Worm (Caenorhabditis elegans) whole organism, young adult: ENCODE results near the gene pigm-1.

Experiments
- F55B11.4 ChIP-seq: sonication (generic microtip); optimal IDR thresholded peaks from 2 replicates; lab custom pipeline; 2016; ENCODE audit warnings: missing compliant biosample characterization, missing genetic modification characterization, borderline replicate concordance; ENCODE audit not compliant: insufficient read depth
- him-1 ChIP-seq: sonication (generic microtip); optimal IDR thresholded peaks from 2 replicates; lab custom pipeline; 2016; ENCODE audit warnings: missing genotype, missing genetic modification reagents, missing genetic modification characterization, missing compliant biosample characterization
- let-526 ChIP-seq: fragments of 200-800 bp; sonication (Bioruptor generic); IDR thresholded peaks from 2 replicates; pipeline ENCODE4 v1.3.6; 2022; ENCODE audit warnings: missing genetic modification reagents, missing genetic modification characterization, missing compliant biosample characterization
- pha-4 ChIP-seq: fragments of 150-350 bp; sonication (generic microtip); optimal IDR thresholded peaks from 2 replicates; lab custom pipeline; 2014; ENCODE audit warnings: missing biosample characterization, missing genetic modification reagents, missing genetic modification characterization
- snpc-1.3 ChIP-seq: sonication (generic microtip); optimal IDR thresholded peaks from 2 replicates; lab custom pipeline; 2017; ENCODE audit warnings: missing genetic modification characterization, mild to moderate bottlenecking, missing compliant biosample characterization, antibody characterized with exemption, moderate library complexity, missing genotype, missing genetic modification reagents; ENCODE audit not compliant: insufficient read depth

DNA sequence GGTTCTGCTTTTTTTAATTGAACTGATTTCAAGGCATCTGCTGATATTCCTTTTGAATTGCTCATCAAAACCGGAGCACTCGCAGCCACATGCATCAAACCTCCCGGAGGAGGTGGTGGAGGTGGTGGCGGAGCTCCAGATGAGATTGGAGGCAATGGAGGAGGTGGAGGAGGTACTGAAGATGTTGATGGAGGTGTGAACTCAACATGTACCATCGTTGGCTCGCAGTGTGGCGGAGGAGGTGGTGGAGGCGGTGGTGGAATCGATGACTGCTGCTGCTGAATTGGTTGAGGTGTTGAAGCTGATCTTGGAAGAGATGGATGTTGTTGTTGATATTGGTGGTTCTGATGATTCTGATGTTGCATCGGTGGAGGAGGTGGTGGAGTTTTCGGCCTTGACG is 38.7 kb downstream of the pigm-1 start:
- TF ChIP-seq snpc-1.3 (tag; lab: Kevin White, UChicago) (no peak), F55B11.4 (tag; lab: Kevin White, UChicago) (no peak), him-1 (tag; lab: Kevin White, UChicago) (no peak), let-526 (GFP tag; lab: Robert Waterston, UW) (no peak), pha-4 (tag; lab: Kevin White, UChicago) (no peak)
